Worm (Caenorhabditis elegans): ENCODE results near the gene mek-1.

DNA sequence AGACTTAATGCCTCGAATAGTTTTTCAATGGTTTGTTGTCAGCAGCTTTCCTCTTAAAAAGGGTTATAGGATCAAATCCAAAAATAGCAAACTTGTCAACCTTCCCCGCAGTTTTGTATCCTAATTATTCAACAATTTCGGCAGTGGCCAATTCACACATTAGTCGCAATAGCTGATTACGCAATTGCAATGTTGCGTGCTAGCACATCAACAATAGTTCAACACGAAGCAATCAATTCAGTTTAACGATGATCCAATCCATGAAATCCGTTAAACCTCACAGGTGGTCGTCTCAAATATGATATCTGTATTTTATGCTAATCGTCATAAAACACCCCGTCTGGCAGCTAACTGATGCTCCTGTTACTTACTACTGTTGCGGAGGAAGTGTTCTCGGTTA, 26.4 kb upstream of the mek-1 start:
- TF ChIP-seq ama-1 (optimal IDR thresholded peaks at IDR 0.05) (no peak), ceh-36 (tag; optimal IDR thresholded peaks at IDR 0.05) (no peak), flt-1 (GFP tag; IDR thresholded peaks at IDR 0.05) (no peak), hnd-1 (tag; optimal IDR thresholded peaks at IDR 0.05) (no peak)
